Fruit fly (Drosophila melanogaster): Measurements from ENCODE around the gene CG15347.

- no peak for TF ChIP-seq CG8478 (optimal IDR thresholded peaks at IDR 0.05)
- TF ChIP-seq CTCF (optimal IDR thresholded peaks at IDR 0.05) = no peak
Measured at dm6 chrX:8421449-8421795, 39.3 kb downstream of the CG15347 start.

All from S2 (cell line).